Fruit fly (Drosophila melanogaster): ENCODE measurements around the gene COX7AL2.
A peak's percentile ranks its signal among the peaks of the same experiment; 100 is the strongest.

Gene COX7AL2

DNA sequence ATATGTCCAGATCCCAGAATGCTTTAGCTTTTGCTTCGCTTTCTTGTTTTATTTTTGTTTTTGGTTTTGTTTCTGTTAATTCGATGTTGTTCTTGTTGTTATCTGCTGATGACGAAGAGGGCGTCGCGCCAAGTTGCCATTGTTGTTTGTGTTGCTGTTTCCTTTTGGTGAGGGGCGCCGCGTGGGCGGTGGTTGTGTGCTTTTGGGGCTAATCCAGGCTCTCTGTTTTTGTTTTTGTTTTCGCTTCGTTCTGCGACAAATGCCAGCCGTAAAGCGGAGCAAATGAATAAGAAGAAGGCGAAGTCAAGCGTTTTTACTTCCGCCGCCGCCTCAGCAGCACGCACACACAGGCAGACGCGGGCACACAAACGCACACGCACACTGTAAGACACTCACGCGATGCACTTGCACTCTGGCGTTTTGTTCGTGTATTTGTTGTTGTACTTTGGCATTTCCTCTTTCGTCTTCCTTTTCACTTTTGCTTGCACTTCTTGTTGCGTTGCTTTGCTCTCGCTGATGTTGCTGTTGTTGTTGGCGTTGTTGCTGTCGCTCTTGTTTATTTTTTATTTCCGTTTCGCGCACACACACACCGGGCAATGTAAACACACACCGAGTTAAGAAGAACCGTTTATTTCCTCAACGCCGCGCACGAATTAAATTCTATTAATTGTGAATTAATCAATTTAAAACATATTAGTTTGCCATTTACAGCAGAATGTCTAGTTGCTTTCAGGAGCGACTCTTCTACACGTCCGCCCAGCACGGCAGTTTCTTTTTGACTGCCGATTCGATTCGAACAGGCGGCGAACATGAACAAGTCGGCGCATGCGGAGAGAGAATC lies 19.5 kb downstream of the COX7AL2 start, which contains the start of gene aop:
Gene aop (minus strand): TSS at position 786 of the 841 bp plus-strand sequence.
- TF ChIP-seq noc (tag; optimal IDR thresholded peaks at IDR 0.05) = no peak

DNA sequence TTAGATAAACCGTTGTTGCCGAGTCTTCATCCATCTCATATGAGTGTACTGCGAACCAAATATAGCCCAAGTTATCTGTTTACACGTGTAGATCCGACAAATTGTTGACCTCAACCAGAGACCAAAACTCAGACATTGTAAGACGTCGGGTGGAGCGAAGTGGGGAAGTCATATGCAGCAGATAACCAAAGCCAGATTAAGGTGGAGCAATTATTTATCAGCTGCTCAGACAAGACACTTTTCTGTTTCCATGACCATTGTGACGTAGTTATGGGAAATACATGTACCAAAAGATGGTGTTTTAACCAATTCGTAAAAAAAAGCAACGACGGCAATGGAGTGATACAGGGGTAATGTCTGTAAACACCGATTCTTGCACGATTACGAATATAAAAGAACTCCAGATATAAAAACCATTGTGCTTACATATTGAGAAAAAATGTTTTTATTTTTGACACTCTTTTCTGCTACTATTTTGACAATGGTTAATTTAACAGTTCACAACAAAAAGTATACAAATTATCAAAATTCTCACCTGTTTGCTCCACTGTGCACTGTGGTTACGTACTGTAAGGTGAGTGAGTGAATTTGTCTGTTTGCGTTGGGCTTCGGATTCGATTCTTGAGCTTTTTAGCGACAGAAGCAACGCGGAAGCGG lies 20.3 kb downstream of the COX7AL2 start:
- peak; percentile 38 for TF ChIP-seq noc (tag; optimal IDR thresholded peaks at IDR 0.05)

DNA sequence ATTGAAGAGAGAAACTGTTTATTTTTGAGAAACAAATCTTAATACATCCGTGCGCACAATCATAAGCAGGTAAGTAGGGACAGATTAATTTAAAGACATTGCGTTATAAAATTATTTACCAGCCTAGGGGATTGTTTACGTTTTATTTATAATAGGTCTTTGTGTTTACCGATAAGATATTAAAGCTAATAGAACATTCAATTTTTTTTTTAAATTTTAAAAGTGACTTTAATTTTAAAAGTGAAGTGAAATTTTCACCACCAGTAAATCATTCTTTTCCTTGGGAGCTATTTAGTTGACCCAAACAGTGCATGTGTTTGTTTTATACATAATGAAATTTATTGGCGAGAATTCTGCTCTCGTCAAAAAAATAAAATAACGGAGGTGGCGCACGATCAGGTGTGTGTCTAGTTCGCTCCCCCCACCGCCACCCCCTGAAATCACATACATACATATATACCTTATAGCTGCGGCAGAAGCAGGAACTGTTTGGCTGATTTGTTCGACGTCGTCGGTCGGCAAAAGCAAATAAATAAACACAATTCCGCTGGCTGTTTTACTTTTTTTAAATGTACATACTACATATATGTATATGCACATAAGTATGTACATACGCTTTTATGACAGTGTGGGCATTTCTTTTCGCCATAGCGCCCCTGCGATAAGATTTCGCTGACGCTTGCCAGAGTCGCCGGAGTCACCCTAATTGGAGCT lies 21.6 kb downstream of the COX7AL2 start:
- peak; percentile 95 for TF ChIP-seq noc (tag; optimal IDR thresholded peaks at IDR 0.05)

DNA sequence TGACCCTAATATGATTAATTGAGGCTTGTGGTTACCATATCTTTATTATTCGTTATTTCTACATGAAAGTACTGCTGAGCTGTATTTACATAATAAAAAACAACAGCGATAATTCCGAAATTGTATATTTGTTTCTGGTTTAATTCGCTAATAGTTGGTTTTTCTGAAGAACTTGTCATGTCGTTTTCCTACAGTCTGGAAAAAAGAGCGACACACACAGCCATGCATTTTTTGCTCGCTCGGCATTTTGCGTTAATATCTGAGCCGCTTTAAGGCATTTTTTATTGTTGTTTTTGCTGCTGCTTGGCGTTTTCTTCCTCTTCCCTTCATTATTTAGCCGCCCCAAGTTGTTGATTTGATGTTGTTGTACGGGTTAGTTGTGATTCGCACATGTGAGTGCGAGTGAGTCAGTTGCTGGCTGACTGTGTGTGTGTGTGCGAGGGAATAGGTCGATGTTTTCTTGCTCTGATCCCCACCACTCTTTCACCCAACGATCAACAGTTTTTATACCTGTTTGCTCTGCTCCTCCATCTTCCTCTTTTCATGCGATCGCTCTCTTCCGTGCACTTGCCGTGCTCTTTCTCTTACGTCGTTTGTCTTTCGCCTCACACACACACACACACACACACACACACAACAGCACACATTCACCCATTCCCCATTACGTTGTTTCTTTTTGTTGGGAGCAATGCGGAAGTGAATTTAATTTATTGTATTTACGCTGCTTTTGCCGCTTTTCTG lies 22.5 kb downstream of the COX7AL2 start:
- TF ChIP-seq noc (tag; optimal IDR thresholded peaks at IDR 0.05) = peak; percentile 41

DNA sequence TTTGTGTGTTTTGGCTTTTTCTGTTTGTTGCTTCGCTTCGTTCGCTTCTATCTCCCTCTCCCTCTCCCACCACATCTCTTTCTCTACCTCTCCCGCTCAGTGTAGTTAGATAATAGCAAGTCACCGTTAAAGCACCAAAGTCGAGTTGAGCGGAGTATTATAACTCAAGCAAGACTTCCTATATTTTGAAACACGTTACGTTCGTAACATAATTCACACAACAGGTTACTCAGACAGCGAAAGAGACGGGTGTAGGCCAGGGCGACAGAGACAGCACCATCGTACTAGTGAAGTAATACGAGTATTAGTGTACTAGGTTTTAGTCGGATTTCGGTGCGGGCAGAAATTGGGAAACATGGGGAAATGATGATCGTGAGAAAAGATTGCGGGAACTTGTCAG lies 24.1 kb downstream of the COX7AL2 start:
- TF ChIP-seq noc (tag; optimal IDR thresholded peaks at IDR 0.05) = no peak

DNA sequence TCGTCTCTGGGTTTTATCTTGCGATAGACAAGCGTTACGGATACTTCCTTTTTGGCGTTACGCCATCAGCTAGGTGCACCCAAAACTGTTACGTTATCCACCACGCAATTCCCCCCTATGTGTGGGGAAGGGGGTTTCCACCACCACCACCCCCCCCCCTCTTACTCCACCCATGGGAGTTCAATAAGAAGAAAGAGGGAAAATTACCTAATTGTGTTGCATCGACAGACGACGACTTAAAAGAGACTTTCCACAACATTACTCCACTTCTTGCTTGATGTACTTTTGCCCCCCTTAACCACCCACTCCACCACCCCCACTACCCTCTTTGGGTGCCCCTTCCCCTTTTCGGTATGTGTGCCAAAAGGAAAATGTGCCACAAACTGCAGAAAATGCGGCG lies 24.5 kb downstream of the COX7AL2 start:
- no peak for TF ChIP-seq noc (tag; optimal IDR thresholded peaks at IDR 0.05)

DNA sequence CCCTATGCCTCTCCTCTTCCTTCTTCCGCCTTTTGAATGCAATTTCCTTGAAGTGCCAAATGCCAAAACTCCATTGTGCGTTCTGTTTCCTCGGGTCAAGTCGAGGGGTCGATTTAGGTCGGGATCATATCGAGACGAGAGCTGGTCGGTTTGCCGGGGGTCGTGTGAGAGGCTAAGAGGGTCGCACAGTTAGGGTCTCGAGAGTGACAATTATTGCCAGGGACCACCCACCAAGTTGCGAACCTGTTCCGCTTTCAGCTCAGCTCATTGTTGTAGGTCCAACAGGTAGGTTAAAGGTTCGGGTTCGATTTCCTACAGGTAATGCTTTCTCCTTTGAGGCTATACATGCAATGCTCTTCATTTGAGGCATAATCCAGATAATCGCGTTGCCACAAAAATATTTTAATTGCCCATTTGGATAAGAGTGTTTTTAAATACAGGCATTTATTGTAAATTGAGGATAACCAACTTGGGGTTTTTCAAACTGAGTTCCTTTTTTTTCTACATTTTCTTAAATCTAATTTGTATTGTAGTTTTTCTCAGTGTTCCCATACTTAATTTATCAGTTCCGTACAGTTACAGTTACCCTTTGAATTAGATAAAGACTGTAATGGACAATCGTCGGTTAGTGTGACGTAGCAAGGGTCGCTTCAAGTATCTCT lies 25.1 kb downstream of the COX7AL2 start:
- TF ChIP-seq noc (tag; optimal IDR thresholded peaks at IDR 0.05) = no peak

DNA sequence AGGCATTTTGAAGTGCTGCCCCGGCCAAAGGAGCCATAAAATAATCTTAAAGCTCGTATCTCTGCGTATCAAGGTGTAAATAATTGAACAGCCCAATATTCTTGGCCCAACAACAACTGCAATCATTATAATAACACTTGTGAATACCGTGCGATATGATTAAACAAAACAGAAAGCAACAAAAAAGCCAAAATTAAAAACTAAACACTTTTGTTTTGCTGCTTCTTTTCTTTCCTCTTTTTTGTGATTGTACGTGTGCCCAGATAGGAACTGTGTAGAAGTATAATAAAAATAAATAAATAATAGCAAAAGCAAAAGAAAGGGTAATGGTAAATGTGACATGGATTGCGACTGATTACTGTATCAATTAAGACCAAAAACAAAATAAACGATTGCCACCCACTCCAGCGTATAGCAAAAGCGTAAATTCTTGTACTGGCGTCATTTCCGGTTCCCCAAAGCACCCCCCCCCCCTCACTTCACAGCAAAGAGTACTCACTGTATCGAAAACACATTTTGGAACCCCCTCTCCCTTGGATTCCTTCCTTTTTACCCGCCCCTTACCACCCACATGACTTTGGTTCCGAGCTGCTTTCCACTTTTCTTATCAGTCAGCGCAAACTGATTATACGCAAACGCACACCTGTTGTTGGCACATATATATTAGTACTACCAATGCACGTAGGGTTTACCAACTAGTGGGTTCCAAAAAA lies 26.2 kb downstream of the COX7AL2 start:
- peak; percentile 75 for TF ChIP-seq noc (tag; optimal IDR thresholded peaks at IDR 0.05)

DNA sequence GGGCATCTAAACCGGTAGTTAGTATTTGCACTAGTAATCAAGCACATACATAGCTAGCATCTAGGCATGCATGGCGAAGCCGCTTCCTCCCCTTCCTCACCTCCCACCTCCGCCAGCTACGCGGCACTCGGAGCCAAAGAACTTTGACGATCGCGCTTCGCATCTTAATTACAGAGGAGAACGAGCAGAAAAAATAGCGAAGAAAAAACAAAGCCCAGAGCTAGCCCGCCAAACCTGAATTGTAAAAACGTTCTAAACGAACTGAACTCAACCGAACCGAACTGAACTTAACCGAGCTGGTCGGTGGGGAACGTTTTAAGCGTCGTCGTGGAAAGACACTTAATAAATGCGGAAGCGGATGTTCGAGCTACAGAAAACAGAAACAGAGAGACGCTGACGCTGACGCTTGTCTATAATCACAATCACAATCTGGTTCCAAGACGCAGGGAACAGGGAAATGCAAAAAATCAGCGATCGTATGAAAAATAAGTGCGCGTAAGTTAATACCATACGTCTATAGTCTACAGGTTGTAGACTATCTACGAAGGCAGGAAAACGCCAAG lies 28.7 kb downstream of the COX7AL2 start:
- no peak for TF ChIP-seq noc (tag; optimal IDR thresholded peaks at IDR 0.05)

DNA sequence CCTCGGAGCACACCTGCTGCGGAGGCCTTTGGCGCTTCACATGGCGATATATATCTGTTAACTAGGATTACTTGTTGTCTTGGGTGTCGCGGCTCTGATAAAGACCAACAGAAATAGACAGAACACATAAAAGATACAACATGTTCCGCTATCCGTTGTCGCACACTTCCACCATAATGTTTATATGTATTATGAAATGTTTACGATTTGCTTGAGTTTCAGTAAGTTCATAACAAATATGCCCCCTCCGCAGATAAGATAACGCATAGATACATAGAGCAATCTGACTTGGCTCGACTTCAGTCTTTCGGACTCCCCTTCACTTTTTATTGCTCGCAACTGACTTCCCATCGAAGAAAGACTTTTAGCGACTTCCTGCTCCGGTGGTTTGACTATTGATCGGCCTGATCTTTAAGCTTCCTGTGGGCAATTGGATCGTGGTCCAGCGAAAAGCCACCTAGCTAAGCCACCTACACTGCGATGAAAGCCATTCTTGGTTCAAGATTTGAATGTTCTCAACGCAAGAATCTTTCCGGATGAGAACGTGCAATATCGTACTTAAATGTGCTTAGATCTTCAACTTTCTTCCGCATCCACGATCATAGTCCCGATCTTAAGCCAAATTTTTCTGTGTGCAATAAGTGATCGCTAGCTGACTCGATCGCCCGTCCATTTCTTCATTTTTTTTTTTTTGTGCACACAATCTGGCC lies 29.4 kb downstream of the COX7AL2 start:
- TF ChIP-seq noc (tag; optimal IDR thresholded peaks at IDR 0.05) = peak; percentile 9

DNA sequence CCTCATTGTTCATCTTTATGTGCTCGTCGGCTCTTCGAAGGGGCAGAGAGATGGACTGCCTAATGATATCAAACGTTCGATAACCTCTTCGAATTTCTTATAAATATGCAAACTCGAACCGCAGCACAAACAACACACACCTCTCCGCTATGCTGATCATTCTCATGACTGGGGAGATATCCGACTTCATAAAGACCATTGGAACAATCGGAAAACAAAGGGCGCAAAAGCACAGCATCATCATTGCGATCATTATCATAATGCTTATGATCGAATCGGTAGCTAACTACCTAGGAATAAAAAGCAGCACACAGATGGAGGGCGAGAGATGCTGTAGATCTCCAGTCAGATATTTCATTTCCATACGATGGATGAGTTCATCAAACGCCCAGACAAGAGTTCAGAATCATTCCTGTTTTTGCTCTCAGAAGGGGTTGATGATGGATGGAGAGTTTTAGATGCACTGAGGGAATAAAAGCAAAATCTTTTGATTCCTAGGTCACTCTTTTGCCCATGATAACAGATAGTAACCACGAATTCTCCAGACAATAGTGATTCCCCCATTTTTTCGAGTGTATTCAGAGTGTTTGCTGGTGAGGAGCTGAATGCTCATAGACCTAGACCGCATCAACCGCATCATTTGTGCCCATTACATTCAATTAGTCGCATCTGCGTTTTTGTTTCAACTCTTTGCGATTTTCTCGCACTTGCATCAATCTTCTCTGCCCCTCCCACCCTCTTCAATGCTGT lies 30.6 kb downstream of the COX7AL2 start:
- no peak for TF ChIP-seq noc (tag; optimal IDR thresholded peaks at IDR 0.05)

DNA sequence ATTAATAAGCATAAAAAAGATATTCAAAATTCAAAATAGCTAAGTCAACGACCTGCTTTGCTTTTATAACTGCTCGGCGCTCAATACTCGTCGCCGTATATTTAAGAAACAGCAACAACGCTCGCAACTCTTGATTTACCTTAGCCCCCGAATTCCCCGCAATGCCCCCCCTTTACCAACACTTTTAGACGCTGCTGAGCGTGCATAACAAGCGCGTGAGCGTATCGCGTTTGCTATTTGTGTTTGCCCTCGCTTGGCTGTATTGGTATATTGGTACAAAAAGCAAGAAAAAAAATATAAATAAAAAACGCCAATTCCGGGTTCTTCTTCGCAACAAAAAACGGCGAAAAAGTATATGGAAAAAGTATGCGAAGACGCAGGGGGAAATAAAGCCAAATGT lies 31.8 kb downstream of the COX7AL2 start:
- peak; percentile 67 for TF ChIP-seq noc (tag; optimal IDR thresholded peaks at IDR 0.05)

DNA sequence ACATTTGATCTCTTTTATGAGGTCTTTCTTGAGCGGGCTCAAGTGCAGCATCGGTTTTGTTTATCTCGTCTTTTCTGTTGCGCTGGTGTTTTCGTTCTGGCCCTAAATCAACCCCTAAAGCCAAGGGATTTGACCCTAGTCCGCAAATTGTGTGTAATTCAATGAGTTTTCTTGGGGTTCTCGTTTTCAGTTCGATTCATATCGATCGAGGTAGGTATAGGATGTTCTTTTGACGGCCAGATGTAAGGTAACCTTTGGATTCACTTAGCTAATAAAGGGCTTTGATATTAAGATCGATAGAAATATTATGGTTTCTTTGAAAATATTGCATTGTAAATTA lies 32.5 kb downstream of the COX7AL2 start:
- TF ChIP-seq noc (tag; optimal IDR thresholded peaks at IDR 0.05) = no peak

Measured in whole organism, larva.